Worm (Caenorhabditis elegans) whole organism, late embryonic: ENCODE data around the gene mlp-1.

ENCODE experiments used
- C08G9.2 ChIP-seq: sonication (generic microtip); optimal IDR thresholded peaks from 2 replicates; lab custom pipeline; 2016; ENCODE audit warnings: mild to moderate bottlenecking, missing genetic modification characterization, moderate library complexity, missing compliant biosample characterization
- F13H6.1 ChIP-seq: sonication (generic microtip); optimal IDR thresholded peaks from 2 replicates; lab custom pipeline; 2016; ENCODE audit warnings: missing genetic modification characterization, missing compliant biosample characterization
- K02D7.2 ChIP-seq: sonication (generic microtip); optimal IDR thresholded peaks from 2 replicates; lab custom pipeline; 2017; ENCODE audit warnings: mild to moderate bottlenecking, missing genetic modification characterization, missing compliant biosample characterization
- ahr-1 ChIP-seq: sonication (generic microtip); optimal IDR thresholded peaks from 2 replicates; lab custom pipeline; 2016; ENCODE audit warnings: missing genetic modification characterization, missing compliant biosample characterization
- ama-1 ChIP-seq: fragments of 150-350 bp; optimal IDR thresholded peaks from 2 replicates; lab custom pipeline; 2014
- ceh-14 ChIP-seq: sonication (generic microtip); optimal IDR thresholded peaks from 2 replicates; lab custom pipeline; 2016; ENCODE audit warnings: missing genotype, missing genetic modification characterization, missing compliant biosample characterization
- ceh-18 ChIP-seq: sonication (generic microtip); optimal IDR thresholded peaks from 2 replicates; lab custom pipeline; 2016; ENCODE audit warnings: missing genetic modification characterization, missing compliant biosample characterization
- ceh-22 ChIP-seq: sonication (generic microtip); optimal IDR thresholded peaks from 2 replicates; lab custom pipeline; 2017; ENCODE audit warnings: missing biosample characterization, missing genetic modification characterization
- ceh-31 ChIP-seq: sonication (generic microtip); optimal IDR thresholded peaks from 2 replicates; lab custom pipeline; 2016; ENCODE audit warnings: missing genetic modification characterization, missing compliant biosample characterization
- ceh-34 ChIP-seq: sonication (generic microtip); optimal IDR thresholded peaks from 2 replicates; lab custom pipeline; 2016; ENCODE audit warnings: mild to moderate bottlenecking, missing genetic modification characterization, missing compliant biosample characterization
- ceh-45 ChIP-seq: fragments of 200-800 bp; sonication (Bioruptor generic); IDR thresholded peaks from 2 replicates; pipeline ENCODE4 v1.3.6; 2022; ENCODE audit warnings: missing genetic modification reagents, missing genetic modification characterization, missing compliant biosample characterization
- ceh-6 ChIP-seq: fragments of 200-800 bp; sonication (Bioruptor generic); optimal IDR thresholded peaks from 2 replicates; lab custom pipeline; 2018; ENCODE audit warnings: mild to moderate bottlenecking, missing genetic modification characterization, missing compliant biosample characterization
- ceh-9 ChIP-seq: sonication (generic microtip); optimal IDR thresholded peaks from 2 replicates; lab custom pipeline; 2016; ENCODE audit warnings: mild to moderate bottlenecking, missing genetic modification characterization, inconsistent platforms, missing compliant biosample characterization
- che-1 ChIP-seq: sonication (generic microtip); optimal IDR thresholded peaks from 2 replicates; lab custom pipeline; 2016; ENCODE audit warnings: mild to moderate bottlenecking, missing genetic modification characterization, missing compliant biosample characterization
- elt-2 ChIP-seq: sonication (generic microtip); optimal IDR thresholded peaks from 2 replicates; lab custom pipeline; 2016; ENCODE audit warnings: missing genetic modification reagents, missing genetic modification characterization, missing compliant biosample characterization
- ets-4 ChIP-seq: sonication (generic microtip); optimal IDR thresholded peaks from 2 replicates; lab custom pipeline; 2016; ENCODE audit warnings: missing genetic modification characterization, missing compliant biosample characterization
- fkh-6 ChIP-seq: sonication (generic microtip); optimal IDR thresholded peaks from 2 replicates; lab custom pipeline; 2016; ENCODE audit warnings: missing genetic modification characterization, missing compliant biosample characterization
- hlh-13 ChIP-seq: fragments of 200-800 bp; sonication (Bioruptor generic); optimal IDR thresholded peaks from 2 replicates; lab custom pipeline; 2018; ENCODE audit warnings: mild to moderate bottlenecking, missing genetic modification characterization, missing compliant biosample characterization
- hlh-15 ChIP-seq: sonication (generic microtip); optimal IDR thresholded peaks from 2 replicates; lab custom pipeline; 2016; ENCODE audit warnings: missing genetic modification characterization, missing compliant biosample characterization
- hlh-30 ChIP-seq: sonication (generic microtip); optimal IDR thresholded peaks from 2 replicates; lab custom pipeline; 2017; ENCODE audit warnings: antibody characterized with exemption, missing genetic modification characterization, missing compliant biosample characterization; ENCODE audit not compliant: insufficient read depth
- lin-11 ChIP-seq: fragments of 200-800 bp; sonication (Bioruptor generic); optimal IDR thresholded peaks from 2 replicates; lab custom pipeline; 2018; ENCODE audit warnings: mild to moderate bottlenecking, missing genetic modification characterization, missing compliant biosample characterization
- mec-3 ChIP-seq: sonication (generic microtip); optimal IDR thresholded peaks from 2 replicates; lab custom pipeline; 2016; ENCODE audit warnings: borderline replicate concordance, missing genetic modification characterization, missing compliant biosample characterization
- nfya-1 ChIP-seq: sonication (generic microtip); optimal IDR thresholded peaks from 2 replicates; lab custom pipeline; 2017; ENCODE audit warnings: missing genetic modification characterization, mild to moderate bottlenecking, missing compliant biosample characterization, antibody characterized with exemption, moderate library complexity
- nhr-11 ChIP-seq: fragments of 150-350 bp; optimal IDR thresholded peaks from 2 replicates; lab custom pipeline; 2014; ENCODE audit warnings: missing biosample characterization, missing genetic modification characterization
- npax-4 ChIP-seq: sonication (generic microtip); optimal IDR thresholded peaks from 2 replicates; lab custom pipeline; 2016; ENCODE audit warnings: missing genetic modification characterization, missing compliant biosample characterization
- pat-9 ChIP-seq: fragments of 200-800 bp; sonication (Bioruptor generic); optimal IDR thresholded peaks from 2 replicates; lab custom pipeline; 2018; ENCODE audit warnings: mild to moderate bottlenecking, missing genetic modification characterization, moderate library complexity, missing compliant biosample characterization
- pha-2 ChIP-seq: sonication (generic microtip); optimal IDR thresholded peaks from 2 replicates; lab custom pipeline; 2017; ENCODE audit warnings: mild to moderate bottlenecking, missing genetic modification characterization, missing compliant biosample characterization
- pha-4 ChIP-seq: fragments of 150-350 bp; optimal IDR thresholded peaks from 2 replicates; lab custom pipeline; 2018; ENCODE audit warnings: missing biosample characterization, missing genetic modification reagents, missing genetic modification characterization
- pqm-1 ChIP-seq: sonication (generic microtip); optimal IDR thresholded peaks from 2 replicates; lab custom pipeline; 2016; ENCODE audit warnings: missing genetic modification characterization, missing compliant biosample characterization
- pros-1 ChIP-seq: fragments of 150-350 bp; optimal IDR thresholded peaks from 2 replicates; lab custom pipeline; 2014; ENCODE audit warnings: missing biosample characterization, missing genetic modification reagents, missing genetic modification characterization
- ref-2 ChIP-seq: sonication (generic microtip); optimal IDR thresholded peaks from 2 replicates; lab custom pipeline; 2016; ENCODE audit warnings: missing genetic modification characterization, missing compliant biosample characterization
- sdc-2 ChIP-seq: sonication (generic microtip); optimal IDR thresholded peaks from 2 replicates; lab custom pipeline; 2016; ENCODE audit warnings: missing genotype, missing genetic modification characterization, missing compliant biosample characterization
- sox-4 ChIP-seq: sonication (generic microtip); optimal IDR thresholded peaks from 2 replicates; lab custom pipeline; 2017; ENCODE audit warnings: mild to moderate bottlenecking, missing genetic modification characterization, inconsistent platforms, missing compliant biosample characterization
- tbx-7 ChIP-seq: sonication (generic microtip); optimal IDR thresholded peaks from 2 replicates; lab custom pipeline; 2016; ENCODE audit warnings: missing genotype, missing genetic modification characterization, missing compliant biosample characterization
- unc-42 ChIP-seq: sonication (generic microtip); optimal IDR thresholded peaks from 2 replicates; lab custom pipeline; 2016; ENCODE audit warnings: missing genotype, missing genetic modification characterization, missing compliant biosample characterization
- unc-86 ChIP-seq: sonication (generic microtip); optimal IDR thresholded peaks from 2 replicates; lab custom pipeline; 2016; ENCODE audit warnings: missing genetic modification characterization, missing compliant biosample characterization

mlp-1 gene

ce11 chrIII:5940525-5940974 lies 34.3 kb downstream of the mlp-1 start (continued):
- TF ChIP-seq lin-11 (no peak), nfya-1 (tag; lab: Kevin White, UChicago) (peak; percentile 61), F13H6.1 (tag; lab: Kevin White, UChicago) (no peak), pqm-1 (tag; lab: Kevin White, UChicago) (no peak), ama-1 (peak; percentile 84), npax-4 (tag; lab: Kevin White, UChicago) (no peak), elt-2 (tag; lab: Kevin White, UChicago) (peak; percentile 18), mec-3 (tag; lab: Kevin White, UChicago) (no peak), pros-1 (tag; lab: Kevin White, UChicago) (no peak), ceh-18 (tag; lab: Kevin White, UChicago) (no peak), ceh-45 (GFP tag; lab: Robert Waterston, UW) (no peak), C08G9.2 (tag; lab: Kevin White, UChicago) (peak; percentile 44), pha-2 (tag; lab: Kevin White, UChicago) (no peak), sdc-2 (tag; lab: Kevin White, UChicago) (no peak), hlh-13 (GFP tag; lab: Kevin White, UChicago) (no peak), che-1 (tag; lab: Kevin White, UChicago) (no peak), ahr-1 (tag; lab: Kevin White, UChicago) (no peak), hlh-15 (tag; lab: Kevin White, UChicago) (no peak), ceh-31 (tag; lab: Kevin White, UChicago) (peak; percentile 38), unc-42 (tag; lab: Kevin White, UChicago) (no peak), ceh-34 (tag; lab: Kevin White, UChicago) (no peak), pha-4 (no peak), ceh-6 (GFP tag; lab: Kevin White, UChicago) (no peak)
- TF ChIP-seq, all 69 proteins: peak for 10

ce11 chrIII:5939453-5940296 lies 35.2 kb downstream of the mlp-1 start, which contains the start of gene ubq-1:
Gene ubq-1 (plus strand): TSS chrIII:5940254.
- TF ChIP-seq mec-3 (tag; lab: Kevin White, UChicago) (no peak), pha-2 (tag; lab: Kevin White, UChicago) (no peak), pha-4 (no peak), ceh-6 (GFP tag; lab: Kevin White, UChicago) (no peak), nhr-11 (no peak), ceh-22 (no peak), ets-4 (no peak), F13H6.1 (tag; lab: Kevin White, UChicago) (no peak), unc-86 (tag; lab: Kevin White, UChicago) (no peak), ceh-14 (no peak), pat-9 (tag; lab: Kevin White, UChicago) (no peak), K02D7.2 (tag; lab: Kevin White, UChicago) (no peak), fkh-6 (no peak), hlh-30 (tag; lab: Kevin White, UChicago) (peak; percentile 41), ref-2 (tag; lab: Kevin White, UChicago) (peak; percentile 36), lin-11 (no peak), nfya-1 (tag; lab: Kevin White, UChicago) (no peak), ceh-18 (tag; lab: Kevin White, UChicago) (no peak)
- TF ChIP-seq, all 69 proteins: peak for 2

- TF ChIP-seq tbx-7 (tag; lab: Kevin White, UChicago) (no peak), pqm-1 (tag; lab: Kevin White, UChicago) (no peak), unc-42 (tag; lab: Kevin White, UChicago) (peak; percentile 13), sox-4 (tag; lab: Kevin White, UChicago) (no peak), ceh-9 (tag; lab: Kevin White, UChicago) (no peak), unc-86 (tag; lab: Kevin White, UChicago) (no peak)
- TF ChIP-seq, all 69 proteins: peak for 1
Observed at ce11 chrIII:5938790-5939452, 35.9 kb downstream of the mlp-1 start.
